Worm (Caenorhabditis elegans) whole organism, L4 larva: Measurements from ENCODE around the gene rop-1.

ENCODE experiments used
- F10B5.3 ChIP-seq: sonication (generic microtip); optimal IDR thresholded peaks from 2 replicates; lab custom pipeline; 2016; ENCODE audit warnings: mild to moderate bottlenecking, missing genetic modification characterization, missing compliant biosample characterization
- F44E2.7 ChIP-seq: fragments of 200-800 bp; sonication (Bioruptor generic); IDR thresholded peaks from 2 replicates; pipeline ENCODE4 v2.1.2; 2022; ENCODE audit warnings: missing genetic modification characterization, missing compliant biosample characterization
- ZK546.5 ChIP-seq, 2 experiments: sonication (generic microtip); optimal IDR thresholded peaks; 2 replicates each; lab custom pipeline; 2017; ENCODE audit warnings: missing biosample characterization in 2 of 2, missing genetic modification characterization in 2 of 2
- aha-1 ChIP-seq: fragments of 150-350 bp; peaks from one replicate; lab custom pipeline; 2014; ENCODE audit warnings: missing biosample characterization, missing genetic modification characterization
- ceh-82 ChIP-seq: sonication (generic microtip); optimal IDR thresholded peaks from 2 replicates; lab custom pipeline; 2017; ENCODE audit warnings: missing biosample characterization, missing genetic modification characterization
- ctbp-1 ChIP-seq: fragments of 200-800 bp; sonication (Bioruptor generic); IDR thresholded peaks from 2 replicates; pipeline ENCODE4 v1.3.6; 2022; ENCODE audit warnings: missing genetic modification reagents, missing genetic modification characterization, missing compliant biosample characterization
- daf-16 ChIP-seq, 3 experiments: sonication (generic microtip); optimal IDR thresholded peaks; 2 replicates each; lab custom pipeline; 2016 to 2017; ENCODE audit warnings: missing genetic modification characterization in 3 of 3, missing genetic modification reagents in 3 of 3, mild to moderate bottlenecking in 2 of 3, missing compliant biosample characterization in 2 of 3, missing biosample characterization in 1 of 3, moderate library complexity in 1 of 3
- dmd-6 ChIP-seq: fragments of 200-800 bp; sonication (Bioruptor generic); IDR thresholded peaks from 2 replicates; pipeline ENCODE4 v1.3.6; 2022; ENCODE audit warnings: missing genetic modification reagents, missing genetic modification characterization, missing compliant biosample characterization
- dve-1 ChIP-seq: sonication (generic microtip); optimal IDR thresholded peaks from 2 replicates; lab custom pipeline; 2017; ENCODE audit warnings: antibody characterized with exemption, mild to moderate bottlenecking, missing genetic modification characterization, missing compliant biosample characterization; ENCODE audit not compliant: insufficient read depth
- hlh-11 ChIP-seq: fragments of 200-800 bp; sonication (Bioruptor generic); optimal IDR thresholded peaks from 2 replicates; lab custom pipeline; 2018; ENCODE audit warnings: mild to moderate bottlenecking, missing genetic modification characterization, missing compliant biosample characterization
- hlh-30 ChIP-seq: sonication (generic microtip); optimal IDR thresholded peaks from 2 replicates; lab custom pipeline; 2017; ENCODE audit warnings: antibody characterized with exemption, mild to moderate bottlenecking, missing genetic modification characterization, missing compliant biosample characterization; ENCODE audit not compliant: insufficient read depth
- lin-29 ChIP-seq: fragments of 200-800 bp; sonication (Bioruptor generic); IDR thresholded peaks from 2 replicates; pipeline ENCODE4 v1.3.6; 2022; ENCODE audit warnings: missing genetic modification reagents, missing genetic modification characterization, missing compliant biosample characterization
- lin-39 ChIP-seq: fragments of 150-350 bp; optimal IDR thresholded peaks from 2 replicates; lab custom pipeline; 2014; ENCODE audit warnings: missing biosample characterization, missing genetic modification reagents, missing genetic modification characterization
- madf-5 ChIP-seq, 2 experiments: fragments of 200-800 bp; sonication (Bioruptor generic); IDR thresholded peaks; 2 replicates each; pipeline ENCODE4 v1.3.6; 2022; ENCODE audit warnings: missing compliant biosample characterization in 2 of 2, missing genetic modification characterization in 2 of 2
- mdl-1 ChIP-seq, 2 experiments: fragments of 150-350 bp in 1 of 2; sonication (generic microtip) in 1 of 2; optimal IDR thresholded peaks; 2 replicates each; lab custom pipeline; 2014 to 2017; ENCODE audit warnings: missing biosample characterization in 2 of 2, missing genetic modification characterization in 2 of 2
- nhr-10 ChIP-seq: fragments of 150-350 bp; optimal IDR thresholded peaks from 2 replicates; lab custom pipeline; 2014; ENCODE audit warnings: missing biosample characterization, missing genetic modification characterization
- nhr-28 ChIP-seq: fragments of 150-350 bp; optimal IDR thresholded peaks from 2 replicates; lab custom pipeline; 2014; ENCODE audit warnings: missing biosample characterization, missing genetic modification characterization
- nhr-41 ChIP-seq: fragments of 200-800 bp; sonication (Bioruptor generic); IDR thresholded peaks from 2 replicates; pipeline ENCODE4 v1.3.6; 2022; ENCODE audit warnings: missing genetic modification reagents, missing genetic modification characterization, missing compliant biosample characterization
- nhr-42 ChIP-seq: fragments of 200-800 bp; sonication (Bioruptor generic); IDR thresholded peaks from 2 replicates; pipeline ENCODE4 v1.3.6; 2022; ENCODE audit warnings: missing genetic modification characterization, missing compliant biosample characterization
- nhr-48 ChIP-seq: sonication (generic microtip); optimal IDR thresholded peaks from 2 replicates; lab custom pipeline; 2016; ENCODE audit warnings: mild to moderate bottlenecking, missing genetic modification characterization, missing compliant biosample characterization
- nhr-6 ChIP-seq: fragments of 150-350 bp; optimal IDR thresholded peaks from 2 replicates; lab custom pipeline; 2014; ENCODE audit warnings: missing biosample characterization, missing genetic modification characterization
- nhr-76 ChIP-seq: fragments of 150-350 bp; optimal IDR thresholded peaks from 2 replicates; lab custom pipeline; 2014; ENCODE audit warnings: missing biosample characterization, missing genetic modification characterization
- php-3 ChIP-seq: fragments of 200-800 bp; sonication (Bioruptor generic); IDR thresholded peaks from 2 replicates; pipeline ENCODE4 v1.3.6; 2022; ENCODE audit warnings: missing genetic modification reagents, missing genetic modification characterization, missing compliant biosample characterization
- pqm-1 ChIP-seq: sonication (generic microtip); optimal IDR thresholded peaks from 2 replicates; lab custom pipeline; 2017; ENCODE audit warnings: missing biosample characterization, missing genetic modification characterization
- saeg-2 ChIP-seq: fragments of 200-800 bp; sonication (Bioruptor generic); IDR thresholded peaks from 2 replicates; pipeline ENCODE4 v1.3.6; 2022; ENCODE audit warnings: missing genetic modification reagents, missing genetic modification characterization, missing compliant biosample characterization
- snpc-1.2 ChIP-seq: fragments of 200-800 bp; sonication (Bioruptor generic); IDR thresholded peaks from 2 replicates; pipeline ENCODE4 v1.3.6; 2022; ENCODE audit warnings: missing genetic modification reagents, missing genetic modification characterization, missing compliant biosample characterization
- snpc-4 ChIP-seq: fragments of 150-350 bp; optimal IDR thresholded peaks from 2 replicates; lab custom pipeline; 2014; ENCODE audit warnings: missing biosample characterization, missing genetic modification characterization
- spr-3 ChIP-seq: fragments of 200-800 bp; sonication (Bioruptor generic); optimal IDR thresholded peaks from 2 replicates; lab custom pipeline; 2018; ENCODE audit warnings: mild to moderate bottlenecking, missing genetic modification characterization, missing compliant biosample characterization
- unc-62 ChIP-seq, 3 experiments: fragments of 150-350 bp in 1 of 3; sonication (generic microtip); optimal IDR thresholded peaks in 2 of 3; peaks in 1 of 3; 1 replicate in 1 of 3; 2 replicates in 2 of 3; lab custom pipeline; 2014 to 2017; ENCODE audit warnings: missing biosample characterization in 3 of 3, missing genetic modification characterization in 3 of 3, missing genetic modification reagents in 3 of 3, missing genotype in 1 of 3
- zip-11 ChIP-seq: fragments of 200-800 bp; sonication (Bioruptor generic); IDR thresholded peaks from 2 replicates; pipeline ENCODE4 v1.3.6; 2022; ENCODE audit warnings: missing genetic modification characterization, missing compliant biosample characterization
- ztf-11 ChIP-seq: fragments of 150-350 bp; optimal IDR thresholded peaks from 2 replicates; lab custom pipeline; 2014; ENCODE audit warnings: missing biosample characterization, missing genetic modification characterization

Gene rop-1

ce11 chrV:10244018-10244720, 10.7 kb downstream of the rop-1 start:
- TF ChIP-seq mdl-1 (tag; optimal IDR thresholded peaks at IDR 0.05; lab: Kevin White, UChicago): peak in 1 of 2 experiments; percentile 5
- TF ChIP-seq hlh-30 (tag; lab: Kevin White, UChicago): peak; percentile 20
- no peak for TF ChIP-seq daf-16 (GFP tag; optimal IDR thresholded peaks at IDR 0.05; lab: Kevin White, UChicago)
- peak; percentile 73 for TF ChIP-seq daf-16 (tag; optimal IDR thresholded peaks at IDR 0.05; lab: Kevin White, UChicago)
- TF ChIP-seq dmd-6 (GFP tag; lab: Robert Waterston, UW): peak; percentile 18; the same call in 1 of the 2 replicates
- peak; percentile 67 for TF ChIP-seq nhr-28
- no peak for TF ChIP-seq snpc-1.2
- TF ChIP-seq hlh-11 (tag; lab: Kevin White, UChicago): peak; percentile 34
- TF ChIP-seq pqm-1 (tag; lab: Kevin White, UChicago): peak; percentile 50
- TF ChIP-seq dve-1: peak; percentile 57
- no peak for TF ChIP-seq nhr-42 (GFP tag; lab: Robert Waterston, UW)
- no peak for TF ChIP-seq saeg-2 (GFP tag; lab: Robert Waterston, UW)
- TF ChIP-seq ZK546.5 (tag; optimal IDR thresholded peaks at IDR 0.05; lab: Kevin White, UChicago): no peak
- TF ChIP-seq php-3 (GFP tag; lab: Robert Waterston, UW): peak; percentile 86

ce11 chrV:10243105-10243504, 11.8 kb downstream of the rop-1 start, which contains the start of gene C12D8.9:
TSS of gene C12D8.9 (minus strand) at chrV:10243205.
- TF ChIP-seq ztf-11 (tag; lab: Kevin White, UChicago) (no peak), unc-62 (GFP tag; optimal IDR thresholded peaks at IDR 0.05 in 1 of 2; lab: Kevin White, UChicago) (peak in 1 of 2 experiments; percentile 24), unc-62 (tag; optimal IDR thresholded peaks at IDR 0.05; lab: Kevin White, UChicago) (no peak), lin-39 (tag; lab: Kevin White, UChicago) (no peak), zip-11 (GFP tag; lab: Robert Waterston, UW) (no peak), madf-5 (GFP tag; IDR thresholded peaks at IDR 0.05; lab: Robert Waterston, UW) (no peak), lin-29 (GFP tag; lab: Robert Waterston, UW) (no peak), ceh-82 (tag; lab: Kevin White, UChicago) (no peak)

ce11 chrV:10241121-10241803, 13.6 kb downstream of the rop-1 start, which contains the start of the genes C12D8.21 and col-148:
TSS of gene C12D8.21 (minus strand) at chrV:10241188.
TSS of gene col-148 (plus strand) at chrV:10241753.
- TF ChIP-seq F10B5.3 (tag; lab: Kevin White, UChicago) (no peak), aha-1 (tag; lab: Kevin White, UChicago) (peak; percentile 2)
- TF ChIP-seq, all 104 proteins: peak for 1

ce11 chrV:10239861-10240260, 15.0 kb downstream of the rop-1 start, which contains the start of gene fipr-8:
TSS of gene fipr-8 (minus strand) at chrV:10239961.
- TF ChIP-seq spr-3 (GFP tag; lab: Kevin White, UChicago) (no peak), mdl-1 (tag; optimal IDR thresholded peaks at IDR 0.05; lab: Kevin White, UChicago) (no peak), nhr-10 (tag; lab: Kevin White, UChicago) (no peak), nhr-41 (GFP tag; lab: Robert Waterston, UW) (no peak), php-3 (GFP tag; lab: Robert Waterston, UW) (no peak), nhr-76 (tag; lab: Kevin White, UChicago) (no peak), ctbp-1 (GFP tag; lab: Robert Waterston, UW) (no peak), nhr-48 (tag; lab: Kevin White, UChicago) (no peak), nhr-6 (no peak), F44E2.7 (GFP tag; lab: Robert Waterston, UW) (no peak), snpc-4 (tag; lab: Kevin White, UChicago) (no peak)
